Worm (Caenorhabditis elegans) whole organism, L2 larva: Measurements from ENCODE around the gene C25D7.10.
A peak's percentile ranks its signal among the peaks of the same experiment; 100 is the strongest.

ENCODE experiments used
- C34F6.9 ChIP-seq: fragments of 150-350 bp; optimal IDR thresholded peaks from 2 replicates; lab custom pipeline; 2014; ENCODE audit warnings: missing biosample characterization, missing genetic modification characterization
- F13H6.1 ChIP-seq: sonication (generic microtip); optimal IDR thresholded peaks from 2 replicates; lab custom pipeline; 2016; ENCODE audit warnings: missing genetic modification characterization, missing compliant biosample characterization
- R02D3.7 ChIP-seq: fragments of 150-350 bp; optimal IDR thresholded peaks from 2 replicates; lab custom pipeline; 2014; ENCODE audit warnings: missing biosample characterization, missing genetic modification characterization
- ZK546.5 ChIP-seq: sonication (generic microtip); optimal IDR thresholded peaks from 2 replicates; lab custom pipeline; 2017; ENCODE audit warnings: missing biosample characterization, missing genetic modification characterization
- alr-1 ChIP-seq: fragments of 150-350 bp; optimal IDR thresholded peaks from 2 replicates; lab custom pipeline; 2014; ENCODE audit warnings: missing biosample characterization, missing genetic modification characterization
- ama-1 ChIP-seq: fragments of 150-350 bp; optimal IDR thresholded peaks from 2 replicates; lab custom pipeline; 2018; ENCODE audit warnings: inconsistent platforms
- blmp-1 ChIP-seq: sonication (generic microtip); optimal IDR thresholded peaks from 2 replicates; lab custom pipeline; 2017; ENCODE audit warnings: missing genetic modification characterization, mild to moderate bottlenecking, missing compliant biosample characterization, antibody characterized with exemption, moderate library complexity; ENCODE audit not compliant: insufficient read depth
- ceh-16 ChIP-seq: fragments of 150-350 bp; optimal IDR thresholded peaks from 2 replicates; lab custom pipeline; 2014; ENCODE audit warnings: missing biosample characterization, missing genetic modification characterization
- ceh-82 ChIP-seq: fragments of 150-350 bp; optimal IDR thresholded peaks from 2 replicates; lab custom pipeline; 2014; ENCODE audit warnings: missing biosample characterization, missing genetic modification characterization
- crh-2 ChIP-seq: sonication (generic microtip); optimal IDR thresholded peaks from 2 replicates; lab custom pipeline; 2017; ENCODE audit warnings: missing biosample characterization, missing genetic modification characterization
- egl-27 ChIP-seq: sonication (generic microtip); optimal IDR thresholded peaks from 3 replicates; lab custom pipeline; 2017; ENCODE audit warnings: missing biosample characterization, missing genetic modification reagents, missing genetic modification characterization
- elt-1 ChIP-seq: fragments of 150-350 bp; optimal IDR thresholded peaks from 2 replicates; lab custom pipeline; 2014; ENCODE audit warnings: missing biosample characterization, missing genetic modification characterization
- elt-3 ChIP-seq: sonication (generic microtip); optimal IDR thresholded peaks from 2 replicates; lab custom pipeline; 2017; ENCODE audit warnings: missing biosample characterization, missing genetic modification characterization
- fos-1 ChIP-seq: fragments of 150-350 bp; optimal IDR thresholded peaks from 2 replicates; lab custom pipeline; 2014; ENCODE audit warnings: missing biosample characterization, missing genetic modification characterization
- gmeb-1 ChIP-seq: fragments of 150-350 bp; optimal IDR thresholded peaks from 2 replicates; lab custom pipeline; 2014; ENCODE audit warnings: missing biosample characterization, missing genetic modification characterization
- lin-11 ChIP-seq: fragments of 150-350 bp; sonication (generic microtip); optimal IDR thresholded peaks from 2 replicates; lab custom pipeline; 2014; ENCODE audit warnings: missing biosample characterization, missing genetic modification characterization, inconsistent platforms, mixed read lengths
- lin-13 ChIP-seq: fragments of 150-350 bp; optimal IDR thresholded peaks from 2 replicates; lab custom pipeline; 2014; ENCODE audit warnings: missing biosample characterization, missing genetic modification reagents, missing genetic modification characterization
- lin-39 ChIP-seq: fragments of 150-350 bp; optimal IDR thresholded peaks from 2 replicates; lab custom pipeline; 2014; ENCODE audit warnings: missing biosample characterization, missing genetic modification reagents, missing genetic modification characterization
- lsy-2 ChIP-seq, 2 experiments: fragments of 150-350 bp in 1 of 2; sonication (generic microtip) in 1 of 2; optimal IDR thresholded peaks; 2 replicates each; lab custom pipeline; 2014 to 2017; ENCODE audit warnings: missing biosample characterization in 2 of 2, missing genetic modification characterization in 2 of 2
- mab-5 ChIP-seq: fragments of 150-350 bp; optimal IDR thresholded peaks from 2 replicates; lab custom pipeline; 2014; ENCODE audit warnings: missing biosample characterization, missing genetic modification characterization
- mdl-1 ChIP-seq, 2 experiments: fragments of 150-350 bp in 1 of 2; sonication (generic microtip) in 1 of 2; optimal IDR thresholded peaks; 2 replicates each; lab custom pipeline; 2017; ENCODE audit warnings: missing biosample characterization in 2 of 2, missing genetic modification characterization in 2 of 2
- nhr-10 ChIP-seq: sonication (generic microtip); optimal IDR thresholded peaks from 2 replicates; lab custom pipeline; 2017; ENCODE audit warnings: missing biosample characterization, missing genetic modification characterization
- nhr-11 ChIP-seq: fragments of 150-350 bp; optimal IDR thresholded peaks from 2 replicates; lab custom pipeline; 2014; ENCODE audit warnings: missing biosample characterization, missing genetic modification characterization
- nhr-129 ChIP-seq: fragments of 150-350 bp; optimal IDR thresholded peaks from 2 replicates; lab custom pipeline; 2014; ENCODE audit warnings: missing biosample characterization, missing genetic modification characterization
- nhr-23 ChIP-seq: fragments of 150-350 bp; optimal IDR thresholded peaks from 2 replicates; lab custom pipeline; 2014; ENCODE audit warnings: missing biosample characterization, missing genetic modification reagents, missing genetic modification characterization
- nhr-237 ChIP-seq: fragments of 150-350 bp; optimal IDR thresholded peaks from 2 replicates; lab custom pipeline; 2014; ENCODE audit warnings: missing biosample characterization, missing genetic modification characterization
- nhr-77 ChIP-seq: fragments of 150-350 bp; optimal IDR thresholded peaks from 2 replicates; lab custom pipeline; 2014; ENCODE audit warnings: missing biosample characterization, missing genetic modification characterization
- peb-1 ChIP-seq: fragments of 150-350 bp; optimal IDR thresholded peaks from 2 replicates; lab custom pipeline; 2014; ENCODE audit warnings: missing biosample characterization, missing genetic modification characterization
- sem-4 ChIP-seq: fragments of 150-350 bp; optimal IDR thresholded peaks from 2 replicates; lab custom pipeline; 2014; ENCODE audit warnings: missing biosample characterization, missing genetic modification reagents, missing genetic modification characterization
- skn-1 ChIP-seq: sonication (generic microtip); optimal IDR thresholded peaks from 2 replicates; lab custom pipeline; 2017; ENCODE audit warnings: missing biosample characterization, missing genetic modification characterization
- sma-3 ChIP-seq: sonication (generic microtip); optimal IDR thresholded peaks from 2 replicates; lab custom pipeline; 2016; ENCODE audit warnings: missing genetic modification reagents, missing genetic modification characterization, missing compliant biosample characterization
- sma-9 ChIP-seq, 2 experiments: fragments of 150-350 bp in 1 of 2; sonication (generic microtip) in 1 of 2; optimal IDR thresholded peaks; 2 replicates each; lab custom pipeline; 2014 to 2016; ENCODE audit warnings: missing genetic modification characterization in 2 of 2, mild to moderate bottlenecking in 1 of 2, missing biosample characterization in 1 of 2, missing compliant biosample characterization in 1 of 2, missing genetic modification reagents in 1 of 2, moderate library complexity in 1 of 2
- snpc-4 ChIP-seq: fragments of 150-350 bp; optimal IDR thresholded peaks from 2 replicates; lab custom pipeline; 2014; ENCODE audit warnings: missing biosample characterization, missing genetic modification characterization
- unc-55 ChIP-seq: fragments of 150-350 bp; sonication (generic microtip); optimal IDR thresholded peaks from 3 replicates; lab custom pipeline; 2014; ENCODE audit warnings: missing biosample characterization, missing genetic modification reagents, missing genetic modification characterization
- unc-62 ChIP-seq: fragments of 150-350 bp; optimal IDR thresholded peaks from 2 replicates; lab custom pipeline; 2014; ENCODE audit warnings: missing biosample characterization, missing genetic modification reagents, missing genetic modification characterization
- zag-1 ChIP-seq: fragments of 150-350 bp; optimal IDR thresholded peaks from 2 replicates; lab custom pipeline; 2014; ENCODE audit warnings: missing biosample characterization, missing genetic modification characterization
- ztf-1 ChIP-seq: fragments of 200-800 bp; sonication (Bioruptor generic); conservative IDR thresholded peaks from 2 replicates; pipeline ENCODE4 v1.3.6; 2022; ENCODE audit warnings: missing genetic modification characterization, missing compliant biosample characterization
- ztf-11 ChIP-seq: sonication (generic microtip); optimal IDR thresholded peaks from 2 replicates; lab custom pipeline; 2017; ENCODE audit warnings: missing biosample characterization, missing genetic modification characterization
- ztf-4 ChIP-seq: fragments of 150-350 bp; optimal IDR thresholded peaks from 2 replicates; lab custom pipeline; 2014; ENCODE audit warnings: missing biosample characterization, missing genetic modification characterization

C25D7.10 gene

DNA sequence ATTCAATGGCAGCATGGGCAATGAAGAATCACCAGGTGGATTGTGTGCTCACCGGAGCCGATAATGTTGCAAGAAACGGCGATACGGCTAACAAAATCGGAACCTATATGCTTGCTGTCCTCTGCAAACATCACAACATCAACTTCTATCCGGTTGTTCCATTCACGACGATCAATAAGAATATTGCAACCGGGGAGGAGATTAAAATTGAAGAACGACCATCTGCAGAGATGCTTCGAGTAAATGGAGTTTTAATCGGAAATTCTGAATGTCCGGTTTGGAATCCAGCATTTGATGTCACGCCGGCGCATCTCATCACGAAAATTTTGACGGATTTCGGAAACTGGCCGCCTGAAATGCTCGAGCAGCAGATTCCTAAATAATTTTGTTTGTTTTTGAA is 16.4 kb downstream of the C25D7.10 start:
- TF ChIP-seq lsy-2 (tag; optimal IDR thresholded peaks at IDR 0.05; lab: Kevin White, UChicago) = no peak
- no peak for TF ChIP-seq nhr-237
- TF ChIP-seq ZK546.5 = no peak
- TF ChIP-seq ama-1 (lab: Kevin White, UChicago) = peak; percentile 79
- peak; percentile 3 for TF ChIP-seq crh-2 (tag; lab: Kevin White, UChicago)

- peak; percentile 95 for TF ChIP-seq sma-3
- TF ChIP-seq ceh-16 (tag; lab: Kevin White, UChicago) = peak; percentile 36
- peak; percentile 42 for TF ChIP-seq ZK546.5
- peak; percentile 81 for TF ChIP-seq snpc-4
- TF ChIP-seq ztf-11 (tag; lab: Kevin White, UChicago) = no peak
- TF ChIP-seq elt-1 (tag; lab: Kevin White, UChicago) = no peak
- TF ChIP-seq ztf-4 (tag; lab: Kevin White, UChicago) = peak; percentile 79
- TF ChIP-seq lin-13 (GFP tag; lab: Kevin White, UChicago) = peak; percentile 86
- TF ChIP-seq crh-2 (tag; lab: Kevin White, UChicago) = peak; percentile 94
- peak; percentile 47 for TF ChIP-seq lin-11 (tag; lab: Kevin White, UChicago)
- TF ChIP-seq sem-4 = peak; percentile 76
- TF ChIP-seq nhr-237 = peak; percentile 23
- no peak for TF ChIP-seq unc-62
- peak; percentile 78 for TF ChIP-seq nhr-77 (tag; lab: Kevin White, UChicago)
- peak; percentile 64 for TF ChIP-seq blmp-1 (tag; lab: Kevin White, UChicago)
- TF ChIP-seq lsy-2 (tag; optimal IDR thresholded peaks at IDR 0.05; lab: Kevin White, UChicago) = peak; percentile 76 to 93
- no peak for TF ChIP-seq nhr-11 (tag; lab: Kevin White, UChicago)
- TF ChIP-seq fos-1 (tag; lab: Kevin White, UChicago) = peak; percentile 80
- TF ChIP-seq sma-9 (GFP tag; optimal IDR thresholded peaks at IDR 0.05; lab: Kevin White, UChicago) = peak; percentile 88
- no peak for TF ChIP-seq sma-9 (tag; optimal IDR thresholded peaks at IDR 0.05; lab: Kevin White, UChicago)
- peak; percentile 78 for TF ChIP-seq nhr-129
- TF ChIP-seq mdl-1 (tag; optimal IDR thresholded peaks at IDR 0.05; lab: Kevin White, UChicago) = peak in 1 of 2 experiments; percentile 6
- TF ChIP-seq zag-1 (tag; lab: Kevin White, UChicago) = peak; percentile 30
- TF ChIP-seq unc-55 (GFP tag; lab: Kevin White, UChicago) = peak; percentile 98
- peak; percentile 80 for TF ChIP-seq mab-5 (tag; lab: Kevin White, UChicago)
- TF ChIP-seq F13H6.1 (tag; lab: Kevin White, UChicago) = peak; percentile 86
- peak; percentile 15 for TF ChIP-seq ceh-82 (tag; lab: Kevin White, UChicago)
- peak; percentile 56 for TF ChIP-seq skn-1 (tag; lab: Kevin White, UChicago)
- no peak for TF ChIP-seq nhr-23 (tag; lab: Kevin White, UChicago)
- peak; percentile 98 for TF ChIP-seq C34F6.9
- peak; percentile 88 for TF ChIP-seq R02D3.7 (tag; lab: Kevin White, UChicago)
- no peak for TF ChIP-seq peb-1
- peak; percentile 81 for TF ChIP-seq gmeb-1 (tag; lab: Kevin White, UChicago)
- TF ChIP-seq lin-39 = no peak
- TF ChIP-seq egl-27 (tag; lab: Kevin White, UChicago) = peak; percentile 52
- TF ChIP-seq, all 48 proteins: peak for 27
Observed at ce11 chrV:15085335-15085800, 18.1 kb downstream of the C25D7.10 start, which contains the start of the genes ahsa-1 and C01G10.7. TSS of gene ahsa-1 (minus strand) at chrV:15085385. TSS of gene C01G10.7 (plus strand) at chrV:15085747.

DNA sequence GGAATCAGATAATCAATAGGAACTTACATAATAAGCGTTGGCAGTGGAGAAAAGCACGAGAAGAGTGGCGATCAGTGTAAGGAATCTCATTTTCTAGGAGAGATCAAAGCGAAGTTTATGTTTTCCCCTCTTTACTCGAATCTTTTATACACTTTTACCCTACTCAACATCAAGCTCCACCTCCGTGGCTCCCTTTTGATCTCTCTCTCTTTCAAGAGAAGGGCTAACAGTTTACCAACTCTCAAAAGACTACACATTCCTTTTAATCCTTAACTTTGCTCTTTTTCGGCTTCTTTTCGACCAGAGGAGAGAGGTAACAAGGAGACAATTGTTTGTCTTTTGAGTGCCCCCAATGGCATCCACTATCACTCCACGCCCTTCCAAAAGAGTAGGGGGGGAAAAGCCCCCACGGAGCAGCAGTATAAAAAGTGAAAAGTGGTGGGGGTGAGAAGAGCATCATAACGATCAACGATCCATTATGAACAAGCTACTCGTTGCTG is 20.0 kb downstream of the C25D7.10 start, which contains the start of the genes C01G10.15 and C01G10.6:
Gene C01G10.15 (minus strand): TSS at position 101 of the 500 bp plus-strand sequence.
Gene C01G10.6 (plus strand): TSS at position 450 of the 500 bp plus-strand sequence.
- no peak for TF ChIP-seq nhr-237
- peak; percentile 0 for TF ChIP-seq sma-9 (GFP tag; optimal IDR thresholded peaks at IDR 0.05; lab: Kevin White, UChicago)
- TF ChIP-seq sma-9 (tag; optimal IDR thresholded peaks at IDR 0.05; lab: Kevin White, UChicago) = no peak
- TF ChIP-seq, all 48 proteins: peak for 1

ce11 chrV:15088613-15089012 is 21.3 kb downstream of the C25D7.10 start, which contains the start of gene C01G10.18:
TSS of gene C01G10.18 (minus strand) at chrV:15088713.
- TF ChIP-seq ztf-1 (GFP tag; lab: Robert Waterston, UW) (no peak), ama-1 (lab: Kevin White, UChicago) (no peak), nhr-10 (tag; lab: Kevin White, UChicago) (no peak), gmeb-1 (tag; lab: Kevin White, UChicago) (no peak), blmp-1 (tag; lab: Kevin White, UChicago) (no peak), ZK546.5 (no peak), peb-1 (no peak), elt-1 (tag; lab: Kevin White, UChicago) (no peak), lin-11 (tag; lab: Kevin White, UChicago) (no peak), sma-9 (GFP tag; optimal IDR thresholded peaks at IDR 0.05; lab: Kevin White, UChicago) (no peak), sma-9 (tag; optimal IDR thresholded peaks at IDR 0.05; lab: Kevin White, UChicago) (no peak), ceh-16 (tag; lab: Kevin White, UChicago) (no peak), elt-3 (tag; lab: Kevin White, UChicago) (no peak), unc-55 (GFP tag; lab: Kevin White, UChicago) (no peak), alr-1 (tag; lab: Kevin White, UChicago) (no peak)
